Fruit fly (Drosophila melanogaster) whole organism: Measurements from ENCODE around the gene CG33332.

ENCODE experiments used
- CG8478 ChIP-seq: fragments of >200 bp; optimal IDR thresholded peaks from 2 replicates; lab custom pipeline; 2018; ENCODE audit warnings: inconsistent platforms
- Dll ChIP-seq: fragments of >200 bp; optimal IDR thresholded peaks from 2 replicates; lab custom pipeline; 2017
- EcR ChIP-seq, 2 experiments: fragments of >200 bp; optimal IDR thresholded peaks; 2 replicates each; lab custom pipeline; 2017; ENCODE audit warnings: missing biosample characterization in 2 of 2, missing genetic modification characterization in 2 of 2, missing genetic modification reagents in 2 of 2
- psq ChIP-seq: fragments of >200 bp; optimal IDR thresholded peaks from 2 replicates; lab custom pipeline; 2017

DNA sequence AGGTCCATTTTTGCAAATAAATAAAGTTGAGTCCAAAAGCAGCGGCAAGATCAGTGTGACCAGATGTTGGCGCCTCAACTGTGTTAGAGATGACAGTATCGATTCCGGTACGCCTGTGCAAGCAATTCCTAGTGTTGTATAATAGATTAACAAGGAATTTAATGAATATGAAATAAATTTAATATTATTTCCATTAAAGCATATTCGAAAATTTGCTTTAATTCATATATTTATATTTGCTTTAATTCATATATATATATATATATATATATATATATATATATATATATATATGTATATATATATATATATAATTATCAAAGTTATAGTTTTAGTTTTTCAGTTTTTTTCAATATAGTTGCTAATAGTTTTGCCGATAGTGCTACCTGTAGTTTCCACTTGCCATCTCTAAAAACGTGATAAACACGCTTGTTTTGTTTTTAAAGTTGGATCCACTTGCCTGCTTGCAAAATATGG lies 12.1 kb downstream of the CG33332 start, which contains the start of the genes Nup93-2 and CG3817:
- TF ChIP-seq EcR (GFP tag; optimal IDR thresholded peaks at IDR 0.05; lab: Kevin White, UChicago) (no peak), psq (lab: Kevin White, UChicago) (no peak), Dll (lab: Kevin White, UChicago) (no peak), CG8478 (no peak)
